Fruit fly (Drosophila melanogaster) whole organism, embryonic: ENCODE measurements around the gene SamDC.

ENCODE experiments used
- B-H1 ChIP-seq: fragments of 200-800 bp; sonication (Bioruptor generic); IDR thresholded peaks from 3 replicates; pipeline ENCODE4 v1.3.6; 2022; ENCODE audit warnings: missing biosample characterization, missing genetic modification characterization
- BEAF-32 ChIP-seq: fragments of 200-800 bp; sonication (Bioruptor generic); optimal IDR thresholded peaks from 3 replicates; lab custom pipeline; 2017; ENCODE audit warnings: missing biosample characterization, missing genetic modification characterization, mild to moderate bottlenecking, moderate library complexity, missing genetic modification reagents
- Bdp1 ChIP-seq: fragments of 200-800 bp; sonication (Bioruptor generic); optimal IDR thresholded peaks from 3 replicates; lab custom pipeline; 2016; ENCODE audit warnings: missing biosample characterization, missing genetic modification characterization
- BtbVII ChIP-seq: fragments of 200-800 bp; sonication (Bioruptor generic); optimal IDR thresholded peaks from 3 replicates; lab custom pipeline; 2017; ENCODE audit warnings: missing biosample characterization, mild to moderate bottlenecking, missing genetic modification characterization
- CG10321 ChIP-seq: fragments of 200-800 bp; sonication (Bioruptor generic); IDR thresholded peaks from 2 replicates; pipeline ENCODE4 v1.3.6; 2022; ENCODE audit warnings: missing biosample characterization, missing genetic modification characterization
- CG11398 ChIP-seq: fragments of 200-800 bp; sonication (Bioruptor generic); optimal IDR thresholded peaks from 2 replicates; lab custom pipeline; 2016; ENCODE audit warnings: missing biosample characterization, missing genetic modification characterization
- CG1233 ChIP-seq: fragments of 200-800 bp; sonication (Bioruptor generic); optimal IDR thresholded peaks from 4 replicates; lab custom pipeline; 2018; ENCODE audit warnings: missing biosample characterization, mild to moderate bottlenecking, missing genetic modification characterization
- CG14965 ChIP-seq: fragments of 200-800 bp; sonication (Bioruptor generic); optimal IDR thresholded peaks from 2 replicates; lab custom pipeline; 2016; ENCODE audit warnings: missing biosample characterization, missing genetic modification characterization, borderline replicate concordance
- CG17568 ChIP-seq: fragments of 200-800 bp; sonication (Bioruptor generic); optimal IDR thresholded peaks from 2 replicates; lab custom pipeline; 2018; ENCODE audit warnings: missing biosample characterization, mild to moderate bottlenecking, missing genetic modification characterization, moderate library complexity
- CG2199 ChIP-seq: fragments of 200-800 bp; sonication (Bioruptor generic); IDR thresholded peaks from 3 replicates; pipeline ENCODE4 v1.3.6; 2022; ENCODE audit warnings: missing biosample characterization, missing genetic modification characterization
- CG2712 ChIP-seq: fragments of 200-800 bp; optimal IDR thresholded peaks from 3 replicates; lab custom pipeline; 2019; ENCODE audit warnings: missing biosample characterization, mild to moderate bottlenecking, missing genetic modification characterization, moderate library complexity
- CG33213 ChIP-seq: fragments of 200-800 bp; sonication (Bioruptor generic); optimal IDR thresholded peaks from 3 replicates; lab custom pipeline; 2016; ENCODE audit warnings: missing biosample characterization, missing genetic modification characterization
- CG4617 ChIP-seq: fragments of 200-800 bp; sonication (Bioruptor generic); optimal IDR thresholded peaks from 3 replicates; lab custom pipeline; 2016; ENCODE audit warnings: missing biosample characterization, missing genetic modification characterization, borderline replicate concordance
- CG5180 ChIP-seq: fragments of 200-800 bp; sonication (Bioruptor generic); optimal IDR thresholded peaks from 3 replicates; lab custom pipeline; 2017; ENCODE audit warnings: missing biosample characterization, missing genetic modification characterization, mild to moderate bottlenecking, moderate library complexity, missing genetic modification reagents
- CG6254 ChIP-seq: fragments of 200-800 bp; sonication (Bioruptor generic); optimal IDR thresholded peaks from 3 replicates; lab custom pipeline; 2017; ENCODE audit warnings: mild to moderate bottlenecking, missing biosample characterization, missing genetic modification reagents, missing genetic modification characterization
- CG6272 ChIP-seq: fragments of 200-800 bp; sonication (Bioruptor generic); IDR thresholded peaks from 2 replicates; pipeline ENCODE4 v1.3.6; 2022; ENCODE audit warnings: missing biosample characterization, missing genetic modification characterization
- CG7271 ChIP-seq: fragments of 200-800 bp; sonication (Bioruptor generic); optimal IDR thresholded peaks from 2 replicates; lab custom pipeline; 2018; ENCODE audit warnings: missing biosample characterization, mild to moderate bottlenecking, missing genetic modification characterization, moderate library complexity
- Camta ChIP-seq: fragments of 200-800 bp; sonication (Bioruptor generic); optimal IDR thresholded peaks from 2 replicates; lab custom pipeline; 2016; ENCODE audit warnings: missing biosample characterization, missing genetic modification characterization
- Dp ChIP-seq: fragments of 200-800 bp; sonication (Bioruptor generic); optimal IDR thresholded peaks from 2 replicates; lab custom pipeline; 2018; ENCODE audit warnings: missing biosample characterization, mild to moderate bottlenecking, missing genetic modification characterization, moderate library complexity
- E2f2 ChIP-seq: fragments of 200-800 bp; sonication (Bioruptor generic); IDR thresholded peaks from 2 replicates; pipeline ENCODE4 v1.3.6; 2022; ENCODE audit warnings: missing biosample characterization, missing genetic modification characterization
- Eip74EF ChIP-seq, 2 experiments: fragments of 200-800 bp in 1 of 2; fragments of >200 bp in 1 of 2; sonication (Bioruptor generic) in 1 of 2; optimal IDR thresholded peaks; 2 replicates each; lab custom pipeline; 2017 to 2019; ENCODE audit warnings: missing biosample characterization in 2 of 2, missing genetic modification characterization in 2 of 2, mild to moderate bottlenecking in 1 of 2, moderate library complexity in 1 of 2
- Ets97D ChIP-seq: fragments of 200-800 bp; sonication (Bioruptor generic); optimal IDR thresholded peaks from 3 replicates; lab custom pipeline; 2016; ENCODE audit warnings: missing biosample characterization, missing genetic modification characterization
- Gug ChIP-seq: fragments of 200-800 bp; sonication (Bioruptor generic); IDR thresholded peaks from 4 replicates; pipeline ENCODE4 v1.3.6; 2022; ENCODE audit warnings: missing biosample characterization, missing genetic modification characterization
- HLH3B ChIP-seq: fragments of 200-800 bp; sonication (Bioruptor generic); IDR thresholded peaks from 2 replicates; pipeline ENCODE4 v1.3.6; 2022; ENCODE audit warnings: missing biosample characterization, missing genetic modification characterization
- HLH4C ChIP-seq: fragments of 200-800 bp; sonication (Bioruptor generic); IDR thresholded peaks from 3 replicates; pipeline ENCODE4 v1.3.6; 2022; ENCODE audit warnings: missing biosample characterization, missing genetic modification characterization; ENCODE audit not compliant: partially characterized antibody
- Hand ChIP-seq: fragments of 200-800 bp; sonication (Bioruptor generic); optimal IDR thresholded peaks from 2 replicates; lab custom pipeline; 2017; ENCODE audit warnings: mild to moderate bottlenecking, missing biosample characterization, missing genetic modification reagents, missing genetic modification characterization
- HmgD ChIP-seq: fragments of 200-800 bp; sonication (Bioruptor generic); optimal IDR thresholded peaks from 3 replicates; lab custom pipeline; 2016; ENCODE audit warnings: missing biosample characterization, missing genetic modification characterization
- Hr3 ChIP-seq: fragments of 200-800 bp; sonication (Bioruptor generic); optimal IDR thresholded peaks from 3 replicates; lab custom pipeline; 2016; ENCODE audit warnings: missing biosample characterization, missing genetic modification characterization
- Jarid2 ChIP-seq: fragments of 200-800 bp; sonication (Bioruptor generic); optimal IDR thresholded peaks from 3 replicates; lab custom pipeline; 2017; ENCODE audit warnings: mild to moderate bottlenecking, missing biosample characterization, missing genetic modification reagents, missing genetic modification characterization
- Myb ChIP-seq: fragments of 200-800 bp; sonication (Bioruptor generic); optimal IDR thresholded peaks from 2 replicates; lab custom pipeline; 2016; ENCODE audit warnings: missing biosample characterization, missing genetic modification characterization
- Nf-YB ChIP-seq: fragments of 200-800 bp; sonication (Bioruptor generic); optimal IDR thresholded peaks from 3 replicates; lab custom pipeline; 2019; ENCODE audit warnings: missing biosample characterization, mild to moderate bottlenecking, missing genetic modification characterization, moderate library complexity
- Nf-YC ChIP-seq: fragments of 200-800 bp; optimal IDR thresholded peaks from 3 replicates; lab custom pipeline; 2019; ENCODE audit warnings: missing biosample characterization, mild to moderate bottlenecking, missing genetic modification characterization, moderate library complexity
- Side ChIP-seq: fragments of 200-800 bp; sonication (Bioruptor generic); optimal IDR thresholded peaks from 2 replicates; lab custom pipeline; 2016; ENCODE audit warnings: missing biosample characterization, missing genetic modification characterization
- Tbp ChIP-seq: fragments of >200 bp; optimal IDR thresholded peaks from 2 replicates; lab custom pipeline; 2018; ENCODE audit warnings: missing biosample characterization, missing genetic modification characterization
- Usf ChIP-seq: fragments of 200-800 bp; sonication (Bioruptor generic); optimal IDR thresholded peaks from 2 replicates; lab custom pipeline; 2017; ENCODE audit warnings: missing genotype, missing biosample characterization, missing genetic modification characterization
- bbx ChIP-seq: fragments of 200-800 bp; sonication (Bioruptor generic); IDR thresholded peaks from 2 replicates; pipeline ENCODE4 v1.3.6; 2022; ENCODE audit warnings: missing biosample characterization, missing genetic modification characterization; ENCODE audit not compliant: partially characterized antibody
- bsh ChIP-seq, 2 experiments: fragments of 200-800 bp; sonication (Bioruptor generic); optimal IDR thresholded peaks; 2 replicates each; lab custom pipeline; 2017 to 2018; ENCODE audit warnings: mild to moderate bottlenecking in 2 of 2, missing biosample characterization in 2 of 2, missing genetic modification characterization in 2 of 2, moderate library complexity in 1 of 2
- dm ChIP-seq: fragments of 200-800 bp; sonication (Bioruptor generic); optimal IDR thresholded peaks from 3 replicates; lab custom pipeline; 2016; ENCODE audit warnings: missing biosample characterization, missing genetic modification characterization
- kay ChIP-seq: fragments of 200-800 bp; sonication (Bioruptor generic); optimal IDR thresholded peaks from 2 replicates; lab custom pipeline; 2016; ENCODE audit warnings: missing biosample characterization, missing genetic modification characterization
- klu ChIP-seq: fragments of 200-800 bp; sonication (Bioruptor generic); IDR thresholded peaks from 2 replicates; pipeline ENCODE4 v1.3.6; 2022; ENCODE audit warnings: missing biosample characterization, missing genetic modification characterization
- lilli ChIP-seq: fragments of 200-800 bp; sonication (Bioruptor generic); optimal IDR thresholded peaks from 3 replicates; lab custom pipeline; 2016; ENCODE audit warnings: missing biosample characterization, missing genetic modification characterization
- luna ChIP-seq: fragments of 200-800 bp; sonication (Bioruptor generic); optimal IDR thresholded peaks from 2 replicates; lab custom pipeline; 2016; ENCODE audit warnings: missing biosample characterization, missing genetic modification characterization
- pho ChIP-seq: fragments of 200-800 bp; sonication (Bioruptor generic); optimal IDR thresholded peaks from 2 replicates; lab custom pipeline; 2016; ENCODE audit warnings: missing biosample characterization, missing genetic modification characterization
- row ChIP-seq: fragments of 200-800 bp; sonication (Bioruptor generic); IDR thresholded peaks from 3 replicates; pipeline ENCODE4 v1.3.6; 2022; ENCODE audit warnings: missing biosample characterization, missing genetic modification characterization
- zen2 ChIP-seq: fragments of 200-800 bp; sonication (Bioruptor generic); IDR thresholded peaks from 3 replicates; pipeline ENCODE4 v1.3.6; 2022; ENCODE audit warnings: missing biosample characterization, missing genetic modification characterization; ENCODE audit not compliant: partially characterized antibody

SamDC gene

dm6 chr2L:10292066-10292560 lies 47.1 kb upstream of the SamDC start, which contains the start of gene Ufd4 (continued):
- no peak; the same call in 2 of the 3 replicates for TF ChIP-seq HLH4C (GFP tag; lab: Robert Waterston, UW)
- TF ChIP-seq CG14965 (GFP tag; lab: Kevin White, UChicago): no peak
- TF ChIP-seq CG10321 (GFP tag; lab: Robert Waterston, UW): no peak
- peak; percentile 81 for TF ChIP-seq row (GFP tag; lab: Robert Waterston, UW)
- peak; percentile 46; the same call in 1 of the 3 replicates for TF ChIP-seq B-H1 (GFP tag; lab: Robert Waterston, UW)
- no peak for TF ChIP-seq bsh (GFP tag; optimal IDR thresholded peaks at IDR 0.05; lab: Kevin White, UChicago)
- TF ChIP-seq CG33213 (GFP tag; lab: Kevin White, UChicago): no peak
- TF ChIP-seq Hr3: peak; percentile 30
- no peak for TF ChIP-seq lilli (GFP tag; lab: Kevin White, UChicago)
- no peak for TF ChIP-seq luna

DNA sequence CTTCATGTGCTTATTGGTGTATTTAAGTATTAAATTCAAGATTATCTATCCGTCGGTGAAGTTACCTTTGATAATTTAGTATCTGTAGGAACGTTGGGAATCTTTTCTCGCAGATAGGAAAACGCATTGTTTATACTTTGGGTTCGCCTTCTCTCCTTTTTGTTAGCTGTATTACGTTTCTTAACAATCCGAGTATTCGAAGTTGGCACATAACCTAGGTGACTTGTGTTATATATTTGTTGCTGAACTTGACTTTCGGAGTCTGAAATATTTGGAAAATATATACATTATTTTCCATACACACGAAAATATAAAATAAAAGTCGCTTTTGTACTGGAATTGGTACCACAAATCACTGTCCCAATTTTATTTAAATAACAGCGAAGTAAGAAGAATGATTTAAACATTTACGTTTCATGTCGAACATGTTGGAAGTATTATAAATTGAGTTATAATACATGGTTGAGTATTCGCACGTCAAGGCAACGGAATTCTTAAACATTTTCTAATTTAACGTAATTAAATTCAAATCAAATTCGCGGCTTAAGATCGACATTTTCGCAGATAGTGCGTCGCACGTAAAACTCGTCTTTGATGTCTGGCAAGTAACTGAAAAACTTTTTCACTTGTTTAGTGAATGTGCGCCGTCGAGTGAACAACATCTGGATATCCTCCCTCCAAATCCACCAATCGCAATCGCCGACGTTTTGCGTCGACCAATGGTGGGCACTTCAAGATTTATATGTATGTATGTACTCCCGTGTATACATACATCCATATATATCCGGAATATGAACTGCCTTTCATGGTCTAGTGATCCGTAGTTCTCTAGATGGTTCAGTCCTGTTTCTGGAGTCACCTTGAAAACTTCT lies 44.2 kb upstream of the SamDC start, which contains the start of gene Hand:
Hand (minus strand) TSS at position 588 of the 872 bp plus-strand sequence.
- no peak for TF ChIP-seq pho
- peak; percentile 96 for TF ChIP-seq Nf-YC (tag; lab: Kevin White, UChicago)
- TF ChIP-seq Myb (GFP tag; lab: Kevin White, UChicago): no peak
- TF ChIP-seq CG6272 (GFP tag; lab: Robert Waterston, UW): no peak
- peak; percentile 41 for TF ChIP-seq CG5180 (GFP tag; lab: Kevin White, UChicago)
- peak; percentile 17 for TF ChIP-seq Jarid2 (GFP tag; lab: Kevin White, UChicago)
- TF ChIP-seq Nf-YB: peak; percentile 95
- 0 out of 3 replicates have a peak, but pooled peaks have one; percentile 51 for TF ChIP-seq CG2199

dm6 chr2L:10298306-10298705 lies 41.0 kb upstream of the SamDC start:
- no peak for TF ChIP-seq CG6254 (GFP tag; lab: Kevin White, UChicago)
- TF ChIP-seq Hand (GFP tag; lab: Kevin White, UChicago): no peak
- TF ChIP-seq Dp: peak; percentile 31
- no peak for TF ChIP-seq zen2 (GFP tag; lab: Robert Waterston, UW)
- no peak for TF ChIP-seq CG11398 (GFP tag; lab: Kevin White, UChicago)
- no peak for TF ChIP-seq klu (GFP tag; lab: Robert Waterston, UW)
- TF ChIP-seq Side (GFP tag; lab: Kevin White, UChicago): no peak
- no peak for TF ChIP-seq CG17568 (GFP tag; lab: Kevin White, UChicago)
- peak in 1 of 2 experiments; percentile 79 for TF ChIP-seq Eip74EF (GFP tag; optimal IDR thresholded peaks at IDR 0.05; lab: Kevin White, UChicago)
- no peak for TF ChIP-seq CG1233 (GFP tag; lab: Kevin White, UChicago)
- TF ChIP-seq BtbVII (GFP tag; lab: Kevin White, UChicago): no peak
- no peak for TF ChIP-seq Tbp (GFP tag; lab: Kevin White, UChicago)
- TF ChIP-seq Camta (GFP tag; lab: Kevin White, UChicago): no peak
- peak; percentile 5 for TF ChIP-seq CG33213 (GFP tag; lab: Kevin White, UChicago)
- peak; percentile 15 for TF ChIP-seq BEAF-32 (GFP tag; lab: Kevin White, UChicago)
- TF ChIP-seq Ets97D: peak; percentile 49
- no peak for TF ChIP-seq Bdp1 (GFP tag; lab: Kevin White, UChicago)
- peak; percentile 26 for TF ChIP-seq CG2712 (tag; lab: Kevin White, UChicago)
- TF ChIP-seq CG7271 (tag; lab: Kevin White, UChicago): no peak
- no peak for TF ChIP-seq Usf
- peak; percentile 59 for TF ChIP-seq HmgD (GFP tag; lab: Kevin White, UChicago)
- peak; percentile 98 for TF ChIP-seq CG2199
- no peak for TF ChIP-seq dm
- TF ChIP-seq CG4617 (GFP tag; lab: Kevin White, UChicago): peak; percentile 62
- TF ChIP-seq HLH3B (GFP tag; lab: Robert Waterston, UW): 0 out of 2 replicates have a peak, but pooled peaks have one; percentile 15
- TF ChIP-seq bbx: peak; percentile 54
- 0 out of 2 replicates have a peak, but pooled peaks have one; percentile 45 for TF ChIP-seq E2f2 (GFP tag; lab: Robert Waterston, UW)
- TF ChIP-seq kay (GFP tag; lab: Kevin White, UChicago): no peak
- TF ChIP-seq Gug: no peak
